Worm (Caenorhabditis elegans) whole organism, mixed stage, embryonic: ENCODE results near the gene glrx-3.

ENCODE experiments used
- bed-3 ChIP-seq: fragments of 200-800 bp; sonication (Bioruptor generic); optimal IDR thresholded peaks from 3 replicates; lab custom pipeline; 2018; ENCODE audit warnings: mild to moderate bottlenecking, missing genetic modification characterization, moderate library complexity, missing compliant biosample characterization
- elt-1 ChIP-seq: sonication (generic microtip); optimal IDR thresholded peaks from 2 replicates; lab custom pipeline; 2017; ENCODE audit warnings: missing genetic modification characterization, mild to moderate bottlenecking, missing compliant biosample characterization, antibody characterized with exemption, moderate library complexity, borderline replicate concordance; ENCODE audit not compliant: insufficient read depth
- mls-2 ChIP-seq: sonication (generic microtip); optimal IDR thresholded peaks from 2 replicates; lab custom pipeline; 2016; ENCODE audit warnings: mild to moderate bottlenecking, missing genetic modification characterization, moderate library complexity, missing compliant biosample characterization
- nhr-12 ChIP-seq: fragments of 150-350 bp; optimal IDR thresholded peaks from 2 replicates; lab custom pipeline; 2014; ENCODE audit warnings: missing biosample characterization, missing genetic modification characterization
- nhr-237 ChIP-seq: fragments of 150-350 bp; optimal IDR thresholded peaks from 2 replicates; lab custom pipeline; 2014; ENCODE audit warnings: missing biosample characterization, missing genetic modification characterization
- pha-4 ChIP-seq: fragments of 150-350 bp; optimal IDR thresholded peaks from 2 replicates; lab custom pipeline; 2018; ENCODE audit warnings: missing biosample characterization, missing genetic modification reagents, missing genetic modification characterization
- sem-2 ChIP-seq: fragments of 200-800 bp; sonication (Bioruptor generic); optimal IDR thresholded peaks from 2 replicates; lab custom pipeline; 2018; ENCODE audit warnings: mild to moderate bottlenecking, missing genetic modification characterization, missing compliant biosample characterization
- snpc-4 ChIP-seq: fragments of 150-350 bp; optimal IDR thresholded peaks from 2 replicates; lab custom pipeline; 2014; ENCODE audit warnings: missing biosample characterization, missing genetic modification characterization
- tbx-8 ChIP-seq: fragments of 200-800 bp; sonication (Bioruptor generic); optimal IDR thresholded peaks from 2 replicates; lab custom pipeline; 2018; ENCODE audit warnings: mild to moderate bottlenecking, missing genetic modification characterization, moderate library complexity, missing compliant biosample characterization
- unc-62 ChIP-seq: fragments of 150-350 bp; optimal IDR thresholded peaks from 2 replicates; lab custom pipeline; 2014; ENCODE audit warnings: missing biosample characterization, missing genetic modification reagents, missing genetic modification characterization

DNA sequence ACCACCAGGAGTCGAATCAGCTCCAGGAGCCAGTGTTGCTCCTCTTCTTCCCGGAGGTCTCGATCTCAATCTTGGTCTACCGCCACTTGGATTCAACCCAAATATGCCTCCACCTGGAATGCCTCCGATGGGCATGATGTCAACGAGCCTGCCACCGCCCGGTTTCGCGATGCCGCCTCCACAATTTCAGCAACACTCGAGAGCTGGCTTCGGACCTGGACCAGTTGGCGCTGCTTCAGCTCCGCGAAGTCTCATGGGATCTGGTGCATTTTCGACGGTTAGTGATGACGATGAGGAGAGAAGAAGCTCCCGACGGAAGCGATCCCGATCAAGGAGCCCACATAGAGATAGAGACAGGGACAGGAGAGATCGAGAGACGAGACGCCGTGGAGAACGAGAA, 31.9 kb upstream of the glrx-3 start:
- TF ChIP-seq nhr-12 (tag; lab: Kevin White, UChicago) (no peak), snpc-4 (tag; lab: Kevin White, UChicago) (no peak), bed-3 (GFP tag; lab: Kevin White, UChicago) (no peak), pha-4 (no peak), sem-2 (GFP tag; lab: Kevin White, UChicago) (no peak), mls-2 (no peak), nhr-237 (tag; lab: Kevin White, UChicago) (no peak), elt-1 (tag; lab: Kevin White, UChicago) (no peak), tbx-8 (no peak), unc-62 (GFP tag; lab: Kevin White, UChicago) (no peak)
